Worm (Caenorhabditis elegans): ENCODE measurements around the gene F44E2.3.
A peak's percentile ranks its signal among the peaks of the same experiment; 100 is the strongest.

Gene F44E2.3

ce11 chrIII:8829245-8829644 lies at the start of gene F44E2.3:
TSS of gene F44E2.3 (minus strand) at chrIII:8829305.
- TF ChIP-seq hlh-13 (GFP tag; optimal IDR thresholded peaks at IDR 0.05) (no peak), ama-1 (optimal IDR thresholded peaks at IDR 0.05) (no peak), K09A11.1 (tag; optimal IDR thresholded peaks at IDR 0.05; ENCODE audit: insufficient read depth) (no peak), pax-1 (tag; optimal IDR thresholded peaks at IDR 0.05) (no peak), tbx-2 (tag; optimal IDR thresholded peaks at IDR 0.05) (peak; percentile 31), ceh-31 (tag; optimal IDR thresholded peaks at IDR 0.05) (peak; percentile 57), C08G9.2 (tag; optimal IDR thresholded peaks at IDR 0.05) (peak; percentile 65), K02D7.2 (tag; optimal IDR thresholded peaks at IDR 0.05) (no peak), tbx-7 (tag; optimal IDR thresholded peaks at IDR 0.05) (no peak), ceh-22 (tag; optimal IDR thresholded peaks at IDR 0.05) (no peak), ets-4 (tag; optimal IDR thresholded peaks at IDR 0.05) (peak; percentile 25), ztf-16 (tag; optimal IDR thresholded peaks at IDR 0.05) (no peak), F13H6.1 (tag; optimal IDR thresholded peaks at IDR 0.05) (no peak), ceh-2 (tag; optimal IDR thresholded peaks at IDR 0.05) (peak; percentile 5), nhr-232 (tag; optimal IDR thresholded peaks at IDR 0.05) (no peak), unc-42 (tag; optimal IDR thresholded peaks at IDR 0.05) (peak; percentile 88), ceh-6 (GFP tag; optimal IDR thresholded peaks at IDR 0.05) (no peak)

DNA sequence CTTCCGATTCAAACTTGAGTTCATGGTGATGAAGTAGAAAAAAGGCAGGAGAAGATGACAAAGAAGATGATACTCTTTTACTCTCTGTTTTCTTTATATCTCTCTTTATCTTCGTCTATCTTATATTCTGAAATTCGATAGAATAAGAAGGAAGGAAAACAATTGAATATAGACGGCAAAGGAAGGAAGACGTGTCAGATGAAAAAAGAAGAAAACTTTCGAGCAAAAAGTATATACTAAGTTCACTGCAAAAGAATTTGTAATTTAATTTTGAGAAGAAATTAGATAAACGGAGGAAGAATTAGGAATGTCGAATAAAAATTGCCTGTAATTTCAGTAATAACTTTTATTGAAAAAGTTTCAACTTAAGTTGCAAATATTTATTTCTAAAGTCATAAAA lies 47.9 kb upstream of the F44E2.3 start, which contains the start of gene K01F9.2:
K01F9.2 (minus strand) TSS at position 127 of the 400 bp plus-strand sequence.
- TF ChIP-seq dmd-4 (tag; optimal IDR thresholded peaks at IDR 0.05; ENCODE audit: borderline replicate concordance) (no peak), tbx-7 (tag; optimal IDR thresholded peaks at IDR 0.05) (no peak), K02D7.2 (tag; optimal IDR thresholded peaks at IDR 0.05) (no peak), pha-4 (tag; optimal IDR thresholded peaks at IDR 0.05) (no peak), eyg-1 (tag; optimal IDR thresholded peaks at IDR 0.05) (no peak), unc-42 (tag; optimal IDR thresholded peaks at IDR 0.05) (peak; percentile 85), unc-3 (GFP tag; conservative IDR thresholded peaks at IDR 0.05) (no peak), unc-3 (tag; optimal IDR thresholded peaks at IDR 0.05) (no peak), ceh-48 (tag; optimal IDR thresholded peaks at IDR 0.05) (no peak)

- peak; percentile 17 for TF ChIP-seq madf-2 (tag; optimal IDR thresholded peaks at IDR 0.05)
- peak; percentile 6 for TF ChIP-seq tbx-7 (tag; optimal IDR thresholded peaks at IDR 0.05)
- no peak for TF ChIP-seq F13H6.1 (tag; optimal IDR thresholded peaks at IDR 0.05)
- TF ChIP-seq sox-2 (GFP tag; IDR thresholded peaks at IDR 0.05), result no peak
- no peak for TF ChIP-seq C38D4.7 (GFP tag; optimal IDR thresholded peaks at IDR 0.05)
- TF ChIP-seq lin-11 (tag; optimal IDR thresholded peaks at IDR 0.05), result no peak
- no peak for TF ChIP-seq ceh-45 (GFP tag; IDR thresholded peaks at IDR 0.05)
- no peak for TF ChIP-seq ceh-19 (GFP tag; optimal IDR thresholded peaks at IDR 0.05)
- TF ChIP-seq elt-4 (tag; optimal IDR thresholded peaks at IDR 0.05), result no peak
- TF ChIP-seq ceh-2 (tag; optimal IDR thresholded peaks at IDR 0.05), result peak; percentile 20
- TF ChIP-seq pat-9 (tag; optimal IDR thresholded peaks at IDR 0.05), result peak; percentile 64
- no peak for TF ChIP-seq odd-2 (tag; optimal IDR thresholded peaks at IDR 0.05)
- TF ChIP-seq nhr-232 (tag; optimal IDR thresholded peaks at IDR 0.05), result peak; percentile 7
- no peak for TF ChIP-seq ceh-9 (tag; optimal IDR thresholded peaks at IDR 0.05)
- no peak for TF ChIP-seq lim-6 (tag; optimal IDR thresholded peaks at IDR 0.05)
- TF ChIP-seq ref-2 (tag; optimal IDR thresholded peaks at IDR 0.05), result peak; percentile 74
- TF ChIP-seq unc-3 (GFP tag; conservative IDR thresholded peaks at IDR 0.05), result no peak
- TF ChIP-seq unc-3 (tag; optimal IDR thresholded peaks at IDR 0.05), result peak; percentile 61
- TF ChIP-seq ceh-6 (GFP tag; optimal IDR thresholded peaks at IDR 0.05), result peak; percentile 28
- TF ChIP-seq ceh-30 (tag; optimal IDR thresholded peaks at IDR 0.05), result no peak
- TF ChIP-seq ceh-18 (tag; optimal IDR thresholded peaks at IDR 0.05), result peak; percentile 95
- no peak for TF ChIP-seq hlh-13 (GFP tag; optimal IDR thresholded peaks at IDR 0.05)
- no peak for TF ChIP-seq sox-4 (tag; optimal IDR thresholded peaks at IDR 0.05)
- TF ChIP-seq che-1 (tag; optimal IDR thresholded peaks at IDR 0.05), result peak; percentile 23
- no peak for TF ChIP-seq ceh-24 (tag; optimal IDR thresholded peaks at IDR 0.05)
- TF ChIP-seq K02D7.2 (tag; optimal IDR thresholded peaks at IDR 0.05), result no peak
- no peak for TF ChIP-seq dve-1 (tag; optimal IDR thresholded peaks at IDR 0.05)
- TF ChIP-seq gmeb-2 (tag; optimal IDR thresholded peaks at IDR 0.05), result no peak
- TF ChIP-seq ceh-31 (tag; optimal IDR thresholded peaks at IDR 0.05), result peak; percentile 94
- TF ChIP-seq tbx-2 (tag; optimal IDR thresholded peaks at IDR 0.05), result peak; percentile 90
- TF ChIP-seq pax-1 (tag; optimal IDR thresholded peaks at IDR 0.05), result no peak
- TF ChIP-seq npax-4 (tag; optimal IDR thresholded peaks at IDR 0.05), result no peak
- TF ChIP-seq hlh-30 (tag; optimal IDR thresholded peaks at IDR 0.05; ENCODE audit: insufficient read depth), result peak; percentile 70
- TF ChIP-seq Y22D7AL.16 (tag; optimal IDR thresholded peaks at IDR 0.05), result no peak
- TF ChIP-seq pha-4 (tag; optimal IDR thresholded peaks at IDR 0.05), result no peak
- peak; percentile 86 for TF ChIP-seq rnt-1 (tag; optimal IDR thresholded peaks at IDR 0.05)
Measured at ce11 chrIII:8873990-8874668, 45.0 kb upstream of the F44E2.3 start.
